Worm (Caenorhabditis elegans): Measurements from ENCODE around the gene tars-1.

- no peak for TF ChIP-seq nhr-80 (tag; optimal IDR thresholded peaks at IDR 0.05)
- TF ChIP-seq nfya-1 (tag; optimal IDR thresholded peaks at IDR 0.05; ENCODE audit: borderline replicate concordance, insufficient read depth): no peak
- no peak for TF ChIP-seq F37B4.10 (GFP tag; IDR thresholded peaks at IDR 0.05)
- no peak for TF ChIP-seq rpc-1 (optimal IDR thresholded peaks at IDR 0.05)
- TF ChIP-seq rpc-1 (tag; optimal IDR thresholded peaks at IDR 0.05): no peak
- no peak for TF ChIP-seq dpl-1 (GFP tag; optimal IDR thresholded peaks at IDR 0.05)
- TF ChIP-seq ama-1 (optimal IDR thresholded peaks at IDR 0.05): no peak
- TF ChIP-seq ama-1 (GFP tag; optimal IDR thresholded peaks at IDR 0.05): no peak
These were observed 15.3 kb upstream of the tars-1 start for ce11 chrII:11710771-11711170.

All from whole organism, young adult.